Worm (Caenorhabditis elegans): Measurements from ENCODE around the gene C24H12.6.

- TF ChIP-seq dao-5 (tag; optimal IDR thresholded peaks at IDR 0.05), result no peak
- TF ChIP-seq him-1 (tag; optimal IDR thresholded peaks at IDR 0.05), result no peak
- TF ChIP-seq W03F9.2 (tag; optimal IDR thresholded peaks at IDR 0.05), result no peak
Measured at ce11 chrII:387844-388355, 30.8 kb downstream of the C24H12.6 start.

All from whole organism, L4/young adult.